Worm (Caenorhabditis elegans): Measurements from ENCODE around the gene try-13.

ce11 chrV:7454236-7454635 is 14.3 kb downstream of the try-13 start, which contains the start of gene try-8:
- TF ChIP-seq ZK546.5 (tag; optimal IDR thresholded peaks at IDR 0.05) (no peak), dmd-6 (GFP tag; IDR thresholded peaks at IDR 0.05) (no peak)
